Fruit fly (Drosophila melanogaster) whole organism, pupa: Measurements from ENCODE around the gene Or71a.

Experiments used
- CG10348 ChIP-seq: fragments of 200-800 bp; sonication (Bioruptor generic); IDR thresholded peaks from 2 replicates; pipeline ENCODE4 v1.3.6; 2022; ENCODE audit warnings: missing biosample characterization, missing genetic modification characterization
- CG12605 ChIP-seq: fragments of 200-800 bp; sonication (Bioruptor generic); IDR thresholded peaks from 2 replicates; pipeline ENCODE4 v1.3.6; 2022; ENCODE audit warnings: missing biosample characterization, missing genetic modification characterization
- CG13204 ChIP-seq: fragments of 200-800 bp; sonication (Bioruptor generic); optimal IDR thresholded peaks from 2 replicates; lab custom pipeline; 2018; ENCODE audit warnings: missing biosample characterization, mild to moderate bottlenecking, missing genetic modification characterization, moderate library complexity
- CG17806 ChIP-seq: fragments of 200-800 bp; sonication (Bioruptor generic); optimal IDR thresholded peaks from 2 replicates; lab custom pipeline; 2018; ENCODE audit warnings: missing biosample characterization, mild to moderate bottlenecking, missing genetic modification characterization, moderate library complexity
- CG32121 ChIP-seq: fragments of 200-800 bp; sonication (Bioruptor generic); IDR thresholded peaks from 2 replicates; pipeline ENCODE4 v1.3.6; 2022; ENCODE audit warnings: missing biosample characterization, missing genetic modification characterization
- D1 ChIP-seq: fragments of 200-800 bp; sonication (Bioruptor generic); optimal IDR thresholded peaks from 2 replicates; lab custom pipeline; 2018; ENCODE audit warnings: missing biosample characterization, mild to moderate bottlenecking, missing genetic modification characterization, moderate library complexity
- EcR ChIP-seq: fragments of 200-800 bp; sonication (Bioruptor generic); optimal IDR thresholded peaks from 3 replicates; lab custom pipeline; 2019; ENCODE audit warnings: missing biosample characterization, missing genetic modification characterization, mild to moderate bottlenecking, moderate library complexity, missing genetic modification reagents
- Ets98B ChIP-seq: fragments of 200-800 bp; sonication (Bioruptor generic); IDR thresholded peaks from 2 replicates; pipeline ENCODE4 v1.3.6; 2022; ENCODE audit warnings: missing biosample characterization, missing genetic modification characterization
- Pif1A ChIP-seq: fragments of 200-800 bp; sonication (Bioruptor generic); optimal IDR thresholded peaks from 3 replicates; lab custom pipeline; 2016; ENCODE audit warnings: missing biosample characterization, missing genetic modification characterization
- Pif1B ChIP-seq: fragments of 200-800 bp; sonication (Bioruptor generic); optimal IDR thresholded peaks from 3 replicates; lab custom pipeline; 2016; ENCODE audit warnings: missing biosample characterization, missing genetic modification characterization
- Snoo ChIP-seq: fragments of 200-800 bp; sonication (Bioruptor generic); optimal IDR thresholded peaks from 3 replicates; lab custom pipeline; 2017; ENCODE audit warnings: missing biosample characterization, mild to moderate bottlenecking, missing genetic modification characterization, inconsistent platforms
- fd96Ca ChIP-seq: fragments of 200-800 bp; sonication (Bioruptor generic); IDR thresholded peaks from 3 replicates; pipeline ENCODE4 v1.3.6; 2022; ENCODE audit warnings: missing biosample characterization, missing genetic modification characterization

DNA sequence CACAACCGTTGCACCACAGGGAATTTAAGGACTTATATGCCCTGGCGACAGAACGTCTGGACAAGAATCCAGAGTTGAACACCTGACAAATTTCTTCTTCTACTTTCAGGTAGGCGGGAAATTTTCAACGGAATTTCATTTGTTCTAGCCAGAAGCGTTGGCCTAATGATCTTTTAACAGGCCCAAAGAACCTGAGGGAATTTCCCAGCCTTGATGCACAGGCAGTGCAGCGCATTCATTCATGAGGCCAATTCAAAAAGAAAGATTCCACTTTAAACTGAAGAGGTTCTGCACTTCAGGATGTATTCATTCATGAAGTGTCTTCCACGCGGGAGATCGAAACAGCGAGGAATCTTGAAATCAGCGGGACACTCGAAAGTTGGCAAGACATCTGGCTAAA, 38.7 kb downstream of the Or71a start:
- TF ChIP-seq CG12605 (GFP tag; lab: Robert Waterston, UW) (no peak), EcR (no peak), CG32121 (no peak), Snoo (tag; lab: Kevin White, UChicago) (no peak), CG17806 (no peak), Ets98B (no peak), CG10348 (GFP tag; lab: Robert Waterston, UW) (no peak), CG13204 (GFP tag; lab: Kevin White, UChicago) (no peak), D1 (tag; lab: Kevin White, UChicago) (no peak), fd96Ca (GFP tag; lab: Robert Waterston, UW) (no peak), Pif1A (GFP tag; lab: Kevin White, UChicago) (no peak), Pif1B (GFP tag; lab: Kevin White, UChicago) (no peak)
